Worm (Caenorhabditis elegans) whole organism, mixed stage, embryonic: Measurements from ENCODE around the gene T11F8.5.

Experiments used
- mls-2 ChIP-seq: sonication (generic microtip); optimal IDR thresholded peaks from 2 replicates; lab custom pipeline; 2016; ENCODE audit warnings: mild to moderate bottlenecking, missing genetic modification characterization, moderate library complexity, missing compliant biosample characterization
- sptf-1 ChIP-seq: sonication (generic microtip); optimal IDR thresholded peaks from 2 replicates; lab custom pipeline; 2017; ENCODE audit warnings: mild to moderate bottlenecking, missing genetic modification characterization, moderate library complexity, missing compliant biosample characterization
- ztf-11 ChIP-seq: fragments of 150-350 bp; optimal IDR thresholded peaks from 2 replicates; lab custom pipeline; 2014; ENCODE audit warnings: missing biosample characterization, missing genetic modification characterization

- TF ChIP-seq mls-2 (no peak), ztf-11 (tag; lab: Kevin White, UChicago) (no peak), sptf-1 (tag; lab: Kevin White, UChicago) (no peak)
Measured at ce11 chrIV:5514789-5515188, 32.0 kb downstream of the T11F8.5 start.
